Fruit fly (Drosophila melanogaster): Measurements from ENCODE around the gene CG16711.

The CG16711 gene

DNA sequence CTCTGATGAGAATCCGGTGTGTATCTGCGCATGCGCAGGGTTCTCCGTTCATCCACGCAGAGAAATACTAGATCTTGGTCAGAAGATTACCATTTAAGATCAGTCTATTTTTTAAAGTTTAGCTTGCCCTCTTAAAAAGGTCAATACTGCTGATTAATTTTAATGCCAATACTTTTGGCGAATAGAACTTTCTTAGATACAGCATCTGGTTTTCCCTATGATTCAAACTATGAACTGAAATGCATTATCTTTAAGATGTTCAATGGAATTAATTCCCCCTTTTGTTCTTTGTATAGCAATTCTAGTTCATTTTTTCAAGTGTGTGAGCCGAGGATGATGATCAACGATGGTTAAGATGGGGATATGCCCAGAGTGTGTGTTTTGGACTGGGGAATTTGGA is 38.2 kb downstream of the CG16711 start (continued):
- no peak for TF ChIP-seq CG32264 (GFP tag; optimal IDR thresholded peaks at IDR 0.05)
- TF ChIP-seq Dif (GFP tag; optimal IDR thresholded peaks at IDR 0.05; ENCODE audit: partially characterized antibody) = no peak
- peak; percentile 60 for TF ChIP-seq Sp1 (GFP tag; optimal IDR thresholded peaks at IDR 0.05)
- TF ChIP-seq N (GFP tag; optimal IDR thresholded peaks at IDR 0.05) = no peak
- no peak for TF ChIP-seq Jra (GFP tag; optimal IDR thresholded peaks at IDR 0.05)
- TF ChIP-seq Dfd (GFP tag; optimal IDR thresholded peaks at IDR 0.05) = no peak

DNA sequence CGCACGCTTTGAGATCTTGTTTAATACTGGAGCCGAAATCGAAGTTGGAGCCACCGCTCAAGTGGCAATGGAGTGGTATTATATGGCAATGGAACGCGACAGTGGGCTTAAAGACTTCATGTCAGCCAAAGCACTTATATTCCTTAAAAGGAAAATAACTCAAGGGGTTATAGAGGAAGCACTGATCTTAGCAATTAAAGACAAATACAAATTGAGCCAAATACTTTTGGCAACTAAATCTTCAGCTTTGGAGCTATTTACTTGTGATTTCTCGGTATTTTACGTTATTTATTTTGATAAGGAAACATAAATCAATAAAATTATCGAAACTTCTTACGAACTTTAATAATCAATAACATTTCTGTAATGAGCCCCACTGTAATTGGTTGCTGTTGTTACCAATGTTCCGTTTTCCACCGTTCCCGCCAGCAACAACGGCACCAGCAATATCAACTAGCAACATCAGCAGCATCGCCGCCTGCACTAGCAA is 40.0 kb downstream of the CG16711 start:
- TF ChIP-seq ey (GFP tag; optimal IDR thresholded peaks at IDR 0.05) (peak; percentile 81), N (GFP tag; optimal IDR thresholded peaks at IDR 0.05) (no peak), fru (GFP tag; optimal IDR thresholded peaks at IDR 0.05) (peak; percentile 88), brk (GFP tag; optimal IDR thresholded peaks at IDR 0.05) (no peak), Jra (GFP tag; optimal IDR thresholded peaks at IDR 0.05) (no peak), h (GFP tag; optimal IDR thresholded peaks at IDR 0.05) (peak; percentile 87), Myc (optimal IDR thresholded peaks at IDR 0.05) (no peak), Mio (GFP tag; optimal IDR thresholded peaks at IDR 0.05) (no peak), dsf (GFP tag; optimal IDR thresholded peaks at IDR 0.05; ENCODE audit: borderline replicate concordance) (no peak), Dif (GFP tag; optimal IDR thresholded peaks at IDR 0.05; ENCODE audit: partially characterized antibody) (no peak), HLH106 (tag; optimal IDR thresholded peaks at IDR 0.05) (peak; percentile 96), Vsx2 (GFP tag; optimal IDR thresholded peaks at IDR 0.05; ENCODE audit: partially characterized antibody) (no peak), lola (GFP tag; optimal IDR thresholded peaks at IDR 0.05) (no peak), CG32264 (GFP tag; optimal IDR thresholded peaks at IDR 0.05) (peak; percentile 79), Rel (GFP tag; optimal IDR thresholded peaks at IDR 0.05) (peak; percentile 41), Rel (tag; optimal IDR thresholded peaks at IDR 0.05) (peak; percentile 53), dmrt93B (GFP tag; optimal IDR thresholded peaks at IDR 0.05) (peak; percentile 92), Sp1 (GFP tag; optimal IDR thresholded peaks at IDR 0.05) (peak; percentile 87), rgr (GFP tag; optimal IDR thresholded peaks at IDR 0.05) (peak; percentile 65), CG9705 (GFP tag; optimal IDR thresholded peaks at IDR 0.05) (peak; percentile 94), pan (optimal IDR thresholded peaks at IDR 0.05) (no peak), woc (GFP tag; optimal IDR thresholded peaks at IDR 0.05) (peak; percentile 90), sage (GFP tag; optimal IDR thresholded peaks at IDR 0.05) (peak; percentile 90), CrebA (GFP tag; optimal IDR thresholded peaks at IDR 0.05; ENCODE audit: borderline replicate concordance) (peak; percentile 7), Abd-B (GFP tag; optimal IDR thresholded peaks at IDR 0.05) (no peak), dl (GFP tag; optimal IDR thresholded peaks at IDR 0.05; ENCODE audit: insufficient read depth in 1 of 2, partially characterized antibody in 2 of 2) (no peak), foxo (GFP tag; optimal IDR thresholded peaks at IDR 0.05) (peak; percentile 60 to 88), Hr83 (GFP tag; optimal IDR thresholded peaks at IDR 0.05; ENCODE audit: poor library complexity, severe bottlenecking) (peak; percentile 13), br (GFP tag; optimal IDR thresholded peaks at IDR 0.05) (peak; percentile 83), psq (GFP tag; optimal IDR thresholded peaks at IDR 0.05) (peak; percentile 76), Hnf4 (GFP tag; optimal IDR thresholded peaks at IDR 0.05) (peak; percentile 75), GATAd (GFP tag; optimal IDR thresholded peaks at IDR 0.05) (no peak), Dfd (GFP tag; optimal IDR thresholded peaks at IDR 0.05) (no peak), OdsH (GFP tag; optimal IDR thresholded peaks at IDR 0.05) (peak; percentile 79), Hr78 (GFP tag; optimal IDR thresholded peaks at IDR 0.05) (no peak), tai (GFP tag; optimal IDR thresholded peaks at IDR 0.05) (no peak), jim (GFP tag; optimal IDR thresholded peaks at IDR 0.05) (no peak), sv (GFP tag; optimal IDR thresholded peaks at IDR 0.05) (peak; percentile 65)

DNA sequence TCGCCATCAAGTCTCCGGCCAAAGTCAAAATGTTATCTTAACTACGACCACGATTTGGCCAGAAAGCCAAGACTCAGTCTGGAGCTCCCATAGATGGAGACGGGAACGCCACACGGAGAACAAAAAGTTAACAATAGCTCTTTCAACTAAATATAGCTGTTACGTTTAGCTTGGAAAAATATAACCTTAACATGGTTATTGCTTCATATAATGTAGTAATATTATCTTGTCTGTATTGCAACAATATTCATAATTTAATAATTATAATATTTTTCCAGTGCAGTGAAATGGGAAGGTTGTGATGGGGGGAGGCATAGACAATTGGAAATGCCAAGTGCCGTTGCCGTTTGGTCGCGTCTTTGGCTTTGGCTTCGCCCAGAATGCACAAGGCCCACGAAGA is 41.3 kb downstream of the CG16711 start:
- TF ChIP-seq Hr83 (GFP tag; optimal IDR thresholded peaks at IDR 0.05; ENCODE audit: poor library complexity, severe bottlenecking) (no peak), Jra (GFP tag; optimal IDR thresholded peaks at IDR 0.05) (no peak), HLH106 (tag; optimal IDR thresholded peaks at IDR 0.05) (no peak), Abd-B (GFP tag; optimal IDR thresholded peaks at IDR 0.05) (no peak), Dfd (GFP tag; optimal IDR thresholded peaks at IDR 0.05) (no peak), CG9705 (GFP tag; optimal IDR thresholded peaks at IDR 0.05) (no peak), N (GFP tag; optimal IDR thresholded peaks at IDR 0.05) (no peak), sv (GFP tag; optimal IDR thresholded peaks at IDR 0.05) (no peak), Rel (GFP tag; optimal IDR thresholded peaks at IDR 0.05) (no peak), Rel (tag; optimal IDR thresholded peaks at IDR 0.05) (no peak), dmrt93B (GFP tag; optimal IDR thresholded peaks at IDR 0.05) (no peak), Vsx2 (GFP tag; optimal IDR thresholded peaks at IDR 0.05; ENCODE audit: partially characterized antibody) (no peak), jim (GFP tag; optimal IDR thresholded peaks at IDR 0.05) (no peak), h (GFP tag; optimal IDR thresholded peaks at IDR 0.05) (no peak), GATAd (GFP tag; optimal IDR thresholded peaks at IDR 0.05) (no peak)
